Worm (Caenorhabditis elegans) whole organism, L1 larva: Measurements from ENCODE around the gene cest-12.
A peak's percentile ranks its signal among the peaks of the same experiment; 100 is the strongest.

Source experiments
- aha-1 ChIP-seq: fragments of 150-350 bp; optimal IDR thresholded peaks from 2 replicates; lab custom pipeline; 2014; ENCODE audit warnings: missing biosample characterization, missing genetic modification characterization
- egl-13 ChIP-seq: sonication (generic microtip); optimal IDR thresholded peaks from 2 replicates; lab custom pipeline; 2016; ENCODE audit warnings: missing genotype, missing genetic modification reagents, missing genetic modification characterization, missing compliant biosample characterization
- fkh-10 ChIP-seq: sonication (generic microtip); optimal IDR thresholded peaks from 2 replicates; lab custom pipeline; 2017; ENCODE audit warnings: missing biosample characterization, missing genetic modification reagents, missing genetic modification characterization
- jun-1 ChIP-seq: fragments of 150-350 bp; optimal IDR thresholded peaks from 2 replicates; lab custom pipeline; 2014; ENCODE audit warnings: missing biosample characterization, missing genetic modification reagents, missing genetic modification characterization
- lsy-2 ChIP-seq, 2 experiments: fragments of 150-350 bp; optimal IDR thresholded peaks; 2 replicates each; lab custom pipeline; 2014; ENCODE audit warnings: missing biosample characterization in 2 of 2, missing genetic modification characterization in 2 of 2
- nhr-237 ChIP-seq: fragments of 150-350 bp; optimal IDR thresholded peaks from 2 replicates; lab custom pipeline; 2014; ENCODE audit warnings: missing biosample characterization, missing genetic modification characterization
- pqm-1 ChIP-seq: sonication (generic microtip); optimal IDR thresholded peaks from 3 replicates; lab custom pipeline; 2017; ENCODE audit warnings: missing biosample characterization, missing genetic modification characterization

DNA sequence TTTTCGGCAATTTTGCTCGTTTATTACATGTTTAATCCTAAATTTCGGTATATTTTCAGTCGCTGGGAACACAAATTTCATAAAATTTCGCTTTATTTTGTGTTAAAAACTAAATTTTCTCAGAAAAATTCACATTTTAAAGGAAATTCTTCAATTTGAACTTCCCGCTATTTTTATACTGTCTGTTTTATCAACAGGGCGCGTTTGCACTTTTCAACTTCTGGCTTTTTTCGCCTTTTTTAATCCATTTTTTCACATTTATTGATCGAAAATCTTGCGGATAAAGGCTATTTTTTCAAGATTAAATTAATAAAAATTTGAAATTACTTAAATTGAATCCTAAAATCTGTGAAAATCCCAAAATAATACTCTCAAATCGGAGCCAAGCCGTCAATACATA, 44.8 kb upstream of the cest-12 start:
- TF ChIP-seq jun-1: no peak
- no peak for TF ChIP-seq pqm-1 (tag; lab: Kevin White, UChicago)
- TF ChIP-seq egl-13: no peak
- TF ChIP-seq nhr-237: no peak
- TF ChIP-seq lsy-2 (tag; optimal IDR thresholded peaks at IDR 0.05; lab: Kevin White, UChicago): peak; percentile 70 to 89
- TF ChIP-seq fkh-10 (GFP tag; lab: Kevin White, UChicago): no peak
- TF ChIP-seq aha-1: no peak
